Worm (Caenorhabditis elegans): Measurements from ENCODE around the gene egl-43.
A peak's percentile ranks its signal among the peaks of the same experiment; 100 is the strongest.

Gene egl-43

ce11 chrII:9967999-9968706 is 13.2 kb downstream of the egl-43 start, which contains the start of the genes R53.4 and psf-1 (continued):
- no peak for TF ChIP-seq lsy-27 (tag; optimal IDR thresholded peaks at IDR 0.05; ENCODE audit: borderline replicate concordance, insufficient read depth)

- peak in 1 of 2 experiments; percentile 10 for TF ChIP-seq rec-8 (tag; optimal IDR thresholded peaks at IDR 0.05)
- TF ChIP-seq hlh-12 (tag; optimal IDR thresholded peaks at IDR 0.05): no peak
- TF ChIP-seq F55B11.4 (tag; optimal IDR thresholded peaks at IDR 0.05; ENCODE audit: borderline replicate concordance, insufficient read depth): no peak
- no peak for TF ChIP-seq Y53G8AR.9 (GFP tag; conservative IDR thresholded peaks at IDR 0.05)
- TF ChIP-seq sptf-2 (GFP tag; optimal IDR thresholded peaks at IDR 0.05): no peak
- peak; percentile 19 for TF ChIP-seq K12H6.12 (tag; optimal IDR thresholded peaks at IDR 0.05)
- 0 out of 2 replicates have a peak, but pooled peaks have one; percentile 10 for TF ChIP-seq nfyb-1 (GFP tag; IDR thresholded peaks at IDR 0.05)
- no peak for TF ChIP-seq F10E7.11 (tag; optimal IDR thresholded peaks at IDR 0.05)
- no peak for TF ChIP-seq zfh-2 (GFP tag; conservative IDR thresholded peaks at IDR 0.05)
- no peak for TF ChIP-seq B0035.1 (tag; optimal IDR thresholded peaks at IDR 0.05)
- no peak for TF ChIP-seq lsl-1 (GFP tag; optimal IDR thresholded peaks at IDR 0.05)
- TF ChIP-seq lin-40 (tag; optimal IDR thresholded peaks at IDR 0.05): no peak
- no peak for TF ChIP-seq lin-35 (GFP tag; optimal IDR thresholded peaks at IDR 0.05)
- no peak for TF ChIP-seq ama-1 (optimal IDR thresholded peaks at IDR 0.05)
- no peak for TF ChIP-seq ama-1 (GFP tag; optimal IDR thresholded peaks at IDR 0.05)
- no peak for TF ChIP-seq akir-1 (GFP tag; optimal IDR thresholded peaks at IDR 0.05)
- no peak for TF ChIP-seq him-1 (tag; optimal IDR thresholded peaks at IDR 0.05)
- no peak for TF ChIP-seq dpff-1 (tag; optimal IDR thresholded peaks at IDR 0.05)
- no peak for TF ChIP-seq ekl-4 (GFP tag; IDR thresholded peaks at IDR 0.05)
- no peak for TF ChIP-seq gei-17 (GFP tag; optimal IDR thresholded peaks at IDR 0.05)
- TF ChIP-seq pbrm-1 (GFP tag; IDR thresholded peaks at IDR 0.05): no peak
- TF ChIP-seq nfya-1 (tag; optimal IDR thresholded peaks at IDR 0.05; ENCODE audit: borderline replicate concordance, insufficient read depth): no peak
- peak; percentile 4 for TF ChIP-seq snpc-1.3 (tag; optimal IDR thresholded peaks at IDR 0.05; ENCODE audit: insufficient read depth)
- TF ChIP-seq nfya-2 (GFP tag; IDR thresholded peaks at IDR 0.05): no peak
- no peak for TF ChIP-seq Y95B8A.8 (GFP tag; IDR thresholded peaks at IDR 0.05)
- no peak for TF ChIP-seq ets-4 (GFP tag; optimal IDR thresholded peaks at IDR 0.05)
- TF ChIP-seq hlh-26 (GFP tag; conservative IDR thresholded peaks at IDR 0.05): no peak
- TF ChIP-seq madf-6 (GFP tag; IDR thresholded peaks at IDR 0.05): no peak
- no peak for TF ChIP-seq sea-2 (GFP tag; IDR thresholded peaks at IDR 0.05)
- TF ChIP-seq hmg-1.2 (GFP tag; IDR thresholded peaks at IDR 0.05): peak; percentile 73
Measured at ce11 chrII:9970438-9971092, 15.6 kb downstream of the egl-43 start, which contains the start of gene R53.5. Gene R53.5, minus strand, starts transcription at chrII:9970488.

DNA sequence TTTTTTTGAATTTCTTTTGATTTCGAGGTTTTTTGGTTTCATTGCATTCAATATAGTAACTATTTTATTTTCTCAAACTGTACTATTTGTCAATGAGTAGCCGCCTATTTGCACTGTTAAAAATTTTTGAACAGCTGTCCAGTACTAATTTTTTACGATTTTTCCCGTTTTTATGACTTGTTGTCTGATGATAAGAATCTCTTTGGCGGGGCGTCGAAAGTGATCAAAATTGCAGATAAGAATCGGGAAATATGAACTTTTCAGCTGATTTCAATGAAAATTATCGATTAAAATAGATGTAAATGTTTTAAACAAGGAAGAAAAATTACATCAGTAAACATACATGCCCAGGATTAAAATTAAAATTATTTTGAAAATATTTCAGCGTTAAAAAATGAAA is 19.2 kb downstream of the egl-43 start:
- TF ChIP-seq him-1 (tag; optimal IDR thresholded peaks at IDR 0.05) (no peak), hlh-12 (tag; optimal IDR thresholded peaks at IDR 0.05) (no peak), ceh-58 (GFP tag; IDR thresholded peaks at IDR 0.05) (no peak), bed-1 (GFP tag; IDR thresholded peaks at IDR 0.05) (no peak), F49E8.2 (tag; optimal IDR thresholded peaks at IDR 0.05; ENCODE audit: insufficient read depth) (no peak), nhr-80 (tag; optimal IDR thresholded peaks at IDR 0.05) (peak; percentile 70), unc-130 (GFP tag; optimal IDR thresholded peaks at IDR 0.05) (no peak), Y53F4B.3 (GFP tag; IDR thresholded peaks at IDR 0.05) (no peak)
